Worm (Caenorhabditis elegans) whole organism, young adult: ENCODE results near the gene M01B2.8.

Experiments used
- B0261.1 ChIP-seq: sonication (generic microtip); optimal IDR thresholded peaks from 2 replicates; lab custom pipeline; 2016; ENCODE audit warnings: mild to moderate bottlenecking, missing genetic modification characterization, moderate library complexity, missing compliant biosample characterization
- B0336.3 ChIP-seq: fragments of 200-800 bp; sonication (Bioruptor generic); IDR thresholded peaks from 2 replicates; pipeline ENCODE4 v1.3.6; 2022; ENCODE audit warnings: missing genetic modification characterization, missing compliant biosample characterization
- C17E4.6 ChIP-seq: fragments of 200-800 bp; sonication (Bioruptor generic); IDR thresholded peaks from 2 replicates; pipeline ENCODE4 v1.3.6; 2022; ENCODE audit warnings: missing genetic modification reagents, missing genetic modification characterization, missing compliant biosample characterization
- D2030.7 ChIP-seq: fragments of 200-800 bp; sonication (Bioruptor generic); IDR thresholded peaks from 2 replicates; pipeline ENCODE4 v1.3.6; 2022; ENCODE audit warnings: missing genetic modification reagents, missing genetic modification characterization, missing compliant biosample characterization
- F10E7.11 ChIP-seq: sonication (generic microtip); optimal IDR thresholded peaks from 2 replicates; lab custom pipeline; 2017; ENCODE audit warnings: mild to moderate bottlenecking, missing genetic modification characterization, moderate library complexity, missing compliant biosample characterization
- F33H1.4 ChIP-seq: fragments of 200-800 bp; sonication (Bioruptor generic); IDR thresholded peaks from 2 replicates; pipeline ENCODE4 v1.3.6; 2022; ENCODE audit warnings: missing genetic modification reagents, missing genetic modification characterization, missing compliant biosample characterization
- F55B11.4 ChIP-seq: sonication (generic microtip); optimal IDR thresholded peaks from 2 replicates; lab custom pipeline; 2016; ENCODE audit warnings: missing compliant biosample characterization, missing genetic modification characterization, borderline replicate concordance; ENCODE audit not compliant: insufficient read depth
- Y79H2A.3 ChIP-seq: fragments of 200-800 bp; sonication (Bioruptor generic); conservative IDR thresholded peaks from 2 replicates; pipeline ENCODE4 v1.3.6; 2022; ENCODE audit warnings: missing genetic modification reagents, missing genetic modification characterization, missing compliant biosample characterization
- atf-7 ChIP-seq: sonication (generic microtip); optimal IDR thresholded peaks from 2 replicates; lab custom pipeline; 2017; ENCODE audit warnings: mild to moderate bottlenecking, missing genetic modification characterization, missing compliant biosample characterization
- athp-1 ChIP-seq: sonication (generic microtip); optimal IDR thresholded peaks from 2 replicates; lab custom pipeline; 2017; ENCODE audit warnings: mild to moderate bottlenecking, missing genetic modification characterization, missing compliant biosample characterization
- attf-3 ChIP-seq: fragments of 200-800 bp; sonication (Bioruptor generic); conservative IDR thresholded peaks from 2 replicates; pipeline ENCODE4 v1.3.6; 2022; ENCODE audit warnings: missing genetic modification reagents, missing genetic modification characterization, missing compliant biosample characterization
- ccch-3 ChIP-seq: fragments of 200-800 bp; sonication (Bioruptor generic); optimal IDR thresholded peaks from 2 replicates; lab custom pipeline; 2018; ENCODE audit warnings: mild to moderate bottlenecking, missing genetic modification characterization, missing compliant biosample characterization
- ceh-40 ChIP-seq: fragments of 200-800 bp; sonication (Bioruptor generic); IDR thresholded peaks from 2 replicates; pipeline ENCODE4 v1.3.6; 2022; ENCODE audit warnings: missing genetic modification characterization, missing compliant biosample characterization
- ceh-58 ChIP-seq: fragments of 200-800 bp; sonication (Bioruptor generic); IDR thresholded peaks from 2 replicates; pipeline ENCODE4 v1.3.6; 2022; ENCODE audit warnings: missing genetic modification characterization, missing compliant biosample characterization
- ceh-79 ChIP-seq: sonication (generic microtip); optimal IDR thresholded peaks from 2 replicates; lab custom pipeline; 2017; ENCODE audit warnings: mild to moderate bottlenecking, missing genetic modification characterization, missing compliant biosample characterization
- dpff-1 ChIP-seq: sonication (generic microtip); optimal IDR thresholded peaks from 2 replicates; lab custom pipeline; 2017; ENCODE audit warnings: mild to moderate bottlenecking, missing genetic modification characterization, missing compliant biosample characterization
- efl-1 ChIP-seq: fragments of 150-350 bp; optimal IDR thresholded peaks from 2 replicates; lab custom pipeline; 2014; ENCODE audit warnings: missing biosample characterization, missing genetic modification reagents, missing genetic modification characterization
- hlh-12 ChIP-seq: sonication (generic microtip); optimal IDR thresholded peaks from 2 replicates; lab custom pipeline; 2016; ENCODE audit warnings: missing genetic modification characterization, missing compliant biosample characterization
- lin-35 ChIP-seq, 3 experiments: fragments of 150-350 bp in 2 of 3; sonication (generic microtip) in 1 of 3; optimal IDR thresholded peaks; 2 replicates each; lab custom pipeline; 2014 to 2018; ENCODE audit warnings: missing biosample characterization in 3 of 3, missing genetic modification characterization in 3 of 3, missing genetic modification reagents in 3 of 3
- lin-40 ChIP-seq: sonication (generic microtip); optimal IDR thresholded peaks from 2 replicates; lab custom pipeline; 2016; ENCODE audit warnings: missing genetic modification characterization, mild to moderate bottlenecking, missing compliant biosample characterization, missing genotype, missing genetic modification reagents
- lin-54 ChIP-seq: fragments of 200-800 bp; sonication (Bioruptor generic); optimal IDR thresholded peaks from 2 replicates; lab custom pipeline; 2018; ENCODE audit warnings: mild to moderate bottlenecking, missing genetic modification characterization, missing compliant biosample characterization
- lsy-27 ChIP-seq: sonication (generic microtip); optimal IDR thresholded peaks from 2 replicates; lab custom pipeline; 2017; ENCODE audit warnings: missing genetic modification characterization, mild to moderate bottlenecking, missing compliant biosample characterization, antibody characterized with exemption, missing genotype, borderline replicate concordance; ENCODE audit not compliant: insufficient read depth
- madf-10 ChIP-seq: sonication (generic microtip); optimal IDR thresholded peaks from 2 replicates; lab custom pipeline; 2016; ENCODE audit warnings: mild to moderate bottlenecking, missing genetic modification characterization, missing compliant biosample characterization
- mes-4 ChIP-seq: sonication (generic microtip); optimal IDR thresholded peaks from 2 replicates; lab custom pipeline; 2016; ENCODE audit warnings: missing genotype, missing genetic modification characterization, missing compliant biosample characterization
- nfyb-1 ChIP-seq: fragments of 200-800 bp; sonication (Bioruptor generic); IDR thresholded peaks from 2 replicates; pipeline ENCODE4 v1.3.6; 2022; ENCODE audit warnings: missing genetic modification reagents, missing genetic modification characterization, missing compliant biosample characterization
- nhr-27 ChIP-seq: fragments of 200-800 bp; sonication (Bioruptor generic); optimal IDR thresholded peaks from 2 replicates; lab custom pipeline; 2018; ENCODE audit warnings: mild to moderate bottlenecking, missing genetic modification characterization, moderate library complexity, missing compliant biosample characterization
- pbrm-1 ChIP-seq: fragments of 200-800 bp; sonication (Bioruptor generic); IDR thresholded peaks from 2 replicates; pipeline ENCODE4 v1.3.6; 2022; ENCODE audit warnings: missing genetic modification reagents, missing genetic modification characterization, missing compliant biosample characterization
- rpc-1 ChIP-seq, 2 experiments: fragments of 150-350 bp in 1 of 2; sonication (generic microtip) in 1 of 2; optimal IDR thresholded peaks; 2 replicates each; lab custom pipeline; 2014 to 2018; ENCODE audit warnings: missing biosample characterization in 1 of 2, missing genetic modification characterization in 1 of 2, missing genetic modification reagents in 1 of 2, missing genotype in 1 of 2
- snpc-1.1 ChIP-seq: sonication (generic microtip); optimal IDR thresholded peaks from 2 replicates; lab custom pipeline; 2017; ENCODE audit warnings: missing genetic modification characterization, mild to moderate bottlenecking, missing compliant biosample characterization, antibody characterized with exemption, moderate library complexity, missing genotype, missing genetic modification reagents; ENCODE audit not compliant: insufficient read depth
- snpc-3.4 ChIP-seq: sonication (generic microtip); optimal IDR thresholded peaks from 2 replicates; lab custom pipeline; 2017; ENCODE audit warnings: missing genetic modification characterization, mild to moderate bottlenecking, missing compliant biosample characterization, antibody characterized with exemption, moderate library complexity, missing genotype, missing genetic modification reagents
- zfh-2 ChIP-seq: fragments of 200-800 bp; sonication (Bioruptor generic); conservative IDR thresholded peaks from 2 replicates; pipeline ENCODE4 v1.3.6; 2022; ENCODE audit warnings: missing genetic modification reagents, missing genetic modification characterization, missing compliant biosample characterization
- ztf-22 ChIP-seq: fragments of 200-800 bp; sonication (Bioruptor generic); optimal IDR thresholded peaks from 2 replicates; lab custom pipeline; 2018; ENCODE audit warnings: mild to moderate bottlenecking, missing genetic modification characterization, moderate library complexity, missing compliant biosample characterization
- ztf-3 ChIP-seq: fragments of 200-800 bp; sonication (Bioruptor generic); optimal IDR thresholded peaks from 2 replicates; lab custom pipeline; 2018; ENCODE audit warnings: mild to moderate bottlenecking, missing genetic modification characterization, missing compliant biosample characterization

The M01B2.8 gene

DNA sequence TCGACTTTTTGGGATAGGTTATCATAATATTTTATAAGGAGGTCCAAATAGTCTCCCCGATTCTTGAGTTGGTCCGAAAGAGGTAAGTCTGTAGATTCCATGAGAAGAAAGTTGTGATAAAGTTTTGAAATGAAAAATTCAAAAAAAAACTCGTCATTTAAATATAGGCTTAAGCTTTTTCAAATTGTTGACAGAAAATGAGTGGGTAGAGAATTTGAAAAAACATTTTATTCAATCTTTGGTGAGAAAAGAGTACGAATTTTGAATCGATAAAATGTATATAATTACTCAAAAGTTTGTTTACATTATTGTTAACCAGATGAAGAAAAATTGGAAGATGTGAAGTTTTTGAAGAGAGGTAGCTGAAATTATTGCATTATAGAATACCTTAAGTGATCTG is 45.5 kb downstream of the M01B2.8 start, which contains the start of gene T26H8.5:
Gene T26H8.5 (minus strand): TSS at position 101 of the 400 bp plus-strand sequence.
- TF ChIP-seq hlh-12 (tag; lab: Kevin White, UChicago) (no peak), lsy-27 (tag; lab: Kevin White, UChicago) (no peak), efl-1 (GFP tag; lab: Kevin White, UChicago) (no peak), lin-40 (tag; lab: Kevin White, UChicago) (no peak), zfh-2 (no peak), ceh-58 (no peak), ceh-79 (tag; lab: Kevin White, UChicago) (no peak), atf-7 (tag; lab: Kevin White, UChicago) (no peak), ceh-40 (GFP tag; lab: Robert Waterston, UW) (no peak), snpc-3.4 (tag; lab: Kevin White, UChicago) (no peak), Y79H2A.3 (GFP tag; lab: Robert Waterston, UW) (no peak), lin-35 (GFP tag; optimal IDR thresholded peaks at IDR 0.05; lab: Kevin White, UChicago) (no peak)

DNA sequence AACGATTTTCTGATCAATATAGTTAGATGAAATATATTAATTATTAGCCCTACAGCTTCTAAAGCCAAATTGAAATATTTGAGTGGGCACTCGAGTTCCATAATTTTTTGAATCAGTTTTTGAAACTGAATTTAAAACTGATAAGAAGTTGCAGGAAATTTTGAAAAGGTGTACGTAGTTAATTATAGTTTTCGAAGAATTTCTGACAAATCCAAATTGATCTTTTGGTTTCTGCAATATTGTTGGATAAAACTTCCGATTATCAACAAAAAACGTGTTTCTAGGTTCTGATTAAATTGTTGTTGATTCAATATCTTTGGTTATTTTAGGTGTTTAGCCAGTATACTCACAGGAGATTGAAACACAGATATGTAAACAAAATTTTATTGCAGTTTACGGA is 46.7 kb downstream of the M01B2.8 start, which contains the start of gene T26H8.4:
Gene T26H8.4 (minus strand): TSS at position 101 of the 400 bp plus-strand sequence.
- TF ChIP-seq F33H1.4 (GFP tag; lab: Robert Waterston, UW): no peak
- TF ChIP-seq mes-4 (tag; lab: Kevin White, UChicago): no peak
- TF ChIP-seq, all 124 proteins: peak for 0

DNA sequence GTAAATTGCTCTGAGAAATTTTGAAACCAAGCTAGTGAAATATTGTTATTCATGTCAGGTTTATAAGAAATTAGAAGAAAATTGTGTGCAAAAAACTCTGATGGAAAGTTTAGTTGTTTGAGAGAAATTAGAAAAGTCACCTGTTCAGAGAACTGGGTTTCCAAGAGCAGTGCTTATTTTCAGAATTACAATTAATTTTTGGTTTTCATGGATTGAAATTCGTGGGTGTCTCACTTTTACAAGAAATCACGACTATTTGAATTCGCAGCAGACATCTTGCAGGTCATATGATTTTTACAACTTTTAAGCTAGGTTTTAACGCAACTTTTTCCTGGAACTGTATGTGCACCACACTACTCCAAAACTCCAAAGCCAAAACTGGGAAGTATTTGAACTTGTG is 49.0 kb downstream of the M01B2.8 start, which contains the start of gene srz-10:
Gene srz-10 (minus strand): TSS at position 88 of the 400 bp plus-strand sequence.
- TF ChIP-seq lin-54 (GFP tag; lab: Kevin White, UChicago) (no peak), ztf-22 (GFP tag; lab: Kevin White, UChicago) (no peak), B0261.1 (no peak), athp-1 (tag; lab: Kevin White, UChicago) (no peak), B0336.3 (GFP tag; lab: Robert Waterston, UW) (no peak), ccch-3 (no peak), C17E4.6 (GFP tag; lab: Robert Waterston, UW) (no peak), pbrm-1 (GFP tag; lab: Robert Waterston, UW) (no peak), nfyb-1 (no peak), F55B11.4 (tag; lab: Kevin White, UChicago) (no peak), nhr-27 (tag; lab: Kevin White, UChicago) (no peak), dpff-1 (no peak), F10E7.11 (tag; lab: Kevin White, UChicago) (no peak), D2030.7 (GFP tag; lab: Robert Waterston, UW) (no peak), rpc-1 (optimal IDR thresholded peaks at IDR 0.05; lab: Kevin White, UChicago) (no peak), rpc-1 (tag; optimal IDR thresholded peaks at IDR 0.05; lab: Kevin White, UChicago) (no peak), snpc-1.1 (tag; lab: Kevin White, UChicago) (no peak), ztf-3 (GFP tag; lab: Kevin White, UChicago) (no peak), madf-10 (tag; lab: Kevin White, UChicago) (no peak), attf-3 (no peak)
